Worm (Caenorhabditis elegans) whole organism, L4/young adult: ENCODE results near the gene inf-1.

ENCODE experiments used
- W03F9.2 ChIP-seq: fragments of 150-350 bp; optimal IDR thresholded peaks from 2 replicates; lab custom pipeline; 2014; ENCODE audit warnings: missing biosample characterization, missing genetic modification characterization
- him-1 ChIP-seq: sonication (generic microtip); optimal IDR thresholded peaks from 2 replicates; lab custom pipeline; 2016; ENCODE audit warnings: missing genotype, missing genetic modification reagents, missing genetic modification characterization, missing compliant biosample characterization

DNA sequence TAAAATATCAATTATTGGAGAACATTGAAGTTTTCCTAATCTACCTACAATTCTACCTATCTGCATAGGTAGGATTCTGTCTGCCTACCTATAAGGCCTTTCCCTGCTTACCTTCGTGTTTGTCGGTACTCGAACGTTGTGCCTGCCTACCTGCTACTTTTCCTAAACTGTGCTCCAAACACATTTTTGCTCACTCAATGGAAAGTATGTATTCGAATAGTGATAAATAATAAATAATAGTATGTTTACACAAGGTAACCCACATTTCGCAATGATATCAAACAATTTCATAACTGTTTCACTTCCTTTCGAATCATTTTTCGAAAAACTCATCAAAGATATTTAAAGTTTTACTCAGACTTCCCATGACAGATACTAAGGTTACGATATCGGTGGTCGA, 9.6 kb downstream of the inf-1 start, which contains the start of gene F57B9.3:
- no peak for TF ChIP-seq him-1 (tag; lab: Kevin White, UChicago)
- no peak for TF ChIP-seq W03F9.2 (tag; lab: Kevin White, UChicago)
